Fruit fly (Drosophila melanogaster) whole organism, embryonic: ENCODE results near the gene CG34026.

Experiments used
- Blimp-1 ChIP-seq: fragments of 200-800 bp; sonication (Bioruptor generic); optimal IDR thresholded peaks from 3 replicates; lab custom pipeline; 2018; ENCODE audit warnings: missing biosample characterization, missing genetic modification characterization, mild to moderate bottlenecking, moderate library complexity, missing genetic modification reagents
- CG10979 ChIP-seq: fragments of 200-800 bp; sonication (Bioruptor generic); optimal IDR thresholded peaks from 2 replicates; lab custom pipeline; 2018; ENCODE audit warnings: missing biosample characterization, mild to moderate bottlenecking, missing genetic modification characterization, moderate library complexity
- CG13287 ChIP-seq: fragments of 200-800 bp; sonication (Bioruptor generic); IDR thresholded peaks from 2 replicates; pipeline ENCODE4 v1.3.6; 2022; ENCODE audit warnings: missing biosample characterization, missing genetic modification characterization; ENCODE audit not compliant: partially characterized antibody
- CG13775 ChIP-seq: fragments of 200-800 bp; sonication (Bioruptor generic); optimal IDR thresholded peaks from 3 replicates; lab custom pipeline; 2017; ENCODE audit warnings: missing biosample characterization, mild to moderate bottlenecking, missing genetic modification characterization
- CG14667 ChIP-seq: fragments of 200-800 bp; sonication (Bioruptor generic); IDR thresholded peaks from 2 replicates; pipeline ENCODE4 v1.3.6; 2022; ENCODE audit warnings: missing biosample characterization, missing genetic modification characterization
- CG1529 ChIP-seq: fragments of 200-800 bp; sonication (Bioruptor generic); optimal IDR thresholded peaks from 3 replicates; lab custom pipeline; 2018; ENCODE audit warnings: missing biosample characterization, missing genetic modification characterization
- CG15479 ChIP-seq: fragments of 200-800 bp; sonication (Bioruptor generic); optimal IDR thresholded peaks from 3 replicates; lab custom pipeline; 2019; ENCODE audit warnings: missing biosample characterization, mild to moderate bottlenecking, missing genetic modification characterization, moderate library complexity
- CG1603 ChIP-seq: fragments of 200-800 bp; sonication (Bioruptor generic); optimal IDR thresholded peaks from 2 replicates; lab custom pipeline; 2019; ENCODE audit warnings: missing biosample characterization, mild to moderate bottlenecking, missing genetic modification characterization, moderate library complexity
- CG16863 ChIP-seq: fragments of 200-800 bp; sonication (Bioruptor generic); optimal IDR thresholded peaks from 3 replicates; lab custom pipeline; 2016; ENCODE audit warnings: missing biosample characterization, missing genetic modification characterization
- CG1792 ChIP-seq: fragments of 200-800 bp; sonication (Bioruptor generic); optimal IDR thresholded peaks from 2 replicates; lab custom pipeline; 2016; ENCODE audit warnings: missing biosample characterization, missing genetic modification characterization
- CG18599 ChIP-seq: fragments of 200-800 bp; sonication (Bioruptor generic); optimal IDR thresholded peaks from 3 replicates; lab custom pipeline; 2017; ENCODE audit warnings: missing biosample characterization, missing genetic modification characterization, mild to moderate bottlenecking, moderate library complexity, missing genetic modification reagents
- CG2120 ChIP-seq: fragments of 200-800 bp; sonication (Bioruptor generic); optimal IDR thresholded peaks from 3 replicates; lab custom pipeline; 2016; ENCODE audit warnings: missing biosample characterization, missing genetic modification characterization
- CG2202 ChIP-seq: fragments of 200-800 bp; sonication (Bioruptor generic); optimal IDR thresholded peaks from 2 replicates; lab custom pipeline; 2018; ENCODE audit warnings: missing biosample characterization, mild to moderate bottlenecking, missing genetic modification characterization
- CG2712 ChIP-seq: fragments of 200-800 bp; optimal IDR thresholded peaks from 3 replicates; lab custom pipeline; 2019; ENCODE audit warnings: missing biosample characterization, mild to moderate bottlenecking, missing genetic modification characterization, moderate library complexity
- CG30431 ChIP-seq: fragments of 200-800 bp; sonication (Bioruptor generic); optimal IDR thresholded peaks from 2 replicates; lab custom pipeline; 2017; ENCODE audit warnings: missing biosample characterization, missing genetic modification characterization
- CG31365 ChIP-seq: fragments of 200-800 bp; sonication (Bioruptor generic); optimal IDR thresholded peaks from 2 replicates; lab custom pipeline; 2018; ENCODE audit warnings: missing biosample characterization, mild to moderate bottlenecking, missing genetic modification characterization
- CG31441 ChIP-seq: fragments of 200-800 bp; sonication (Bioruptor generic); IDR thresholded peaks from 2 replicates; pipeline ENCODE4 v1.3.6; 2022; ENCODE audit warnings: missing biosample characterization, missing genetic modification characterization
- CG43689 ChIP-seq: fragments of 200-800 bp; sonication (Bioruptor generic); IDR thresholded peaks from 2 replicates; pipeline ENCODE4 v1.3.6; 2022; ENCODE audit warnings: missing biosample characterization, missing genetic modification characterization
- CG4820 ChIP-seq: fragments of 200-800 bp; sonication (Bioruptor generic); optimal IDR thresholded peaks from 3 replicates; lab custom pipeline; 2016; ENCODE audit warnings: missing biosample characterization, missing genetic modification characterization
- CG7839 ChIP-seq: fragments of 200-800 bp; sonication (Bioruptor generic); optimal IDR thresholded peaks from 3 replicates; lab custom pipeline; 2018; ENCODE audit warnings: missing biosample characterization, mild to moderate bottlenecking, missing genetic modification characterization, moderate library complexity
- D19A ChIP-seq: fragments of 200-800 bp; optimal IDR thresholded peaks from 3 replicates; lab custom pipeline; 2019; ENCODE audit warnings: missing biosample characterization, mild to moderate bottlenecking, missing genetic modification characterization, moderate library complexity
- Ets65A ChIP-seq: fragments of 200-800 bp; sonication (Bioruptor generic); peaks from one replicate; lab custom pipeline; 2016; ENCODE audit warnings: missing biosample characterization, missing genetic modification characterization
- Lim3 ChIP-seq: fragments of 200-800 bp; sonication (Bioruptor generic); IDR thresholded peaks from 2 replicates; pipeline ENCODE4 v1.3.6; 2022; ENCODE audit warnings: missing biosample characterization, missing genetic modification characterization
- MESR4 ChIP-seq: fragments of 200-800 bp; sonication (Bioruptor generic); optimal IDR thresholded peaks from 2 replicates; lab custom pipeline; 2018; ENCODE audit warnings: missing biosample characterization, mild to moderate bottlenecking, missing genetic modification characterization, moderate library complexity
- Myb ChIP-seq: fragments of 200-800 bp; sonication (Bioruptor generic); optimal IDR thresholded peaks from 2 replicates; lab custom pipeline; 2016; ENCODE audit warnings: missing biosample characterization, missing genetic modification characterization
- Optix ChIP-seq: fragments of 200-800 bp; sonication (Bioruptor generic); IDR thresholded peaks from 3 replicates; pipeline ENCODE4 v1.3.6; 2022; ENCODE audit warnings: missing biosample characterization, missing genetic modification characterization
- Xrp1 ChIP-seq: fragments of 200-800 bp; sonication (Bioruptor generic); IDR thresholded peaks from 2 replicates; pipeline ENCODE4 v1.3.6; 2022; ENCODE audit warnings: missing biosample characterization, missing genetic modification characterization
- amos ChIP-seq: fragments of 200-800 bp; sonication (Bioruptor generic); IDR thresholded peaks from 2 replicates; pipeline ENCODE4 v1.3.6; 2022; ENCODE audit warnings: missing biosample characterization, missing genetic modification characterization; ENCODE audit not compliant: partially characterized antibody
- ase ChIP-seq: fragments of 200-800 bp; sonication (Bioruptor generic); IDR thresholded peaks from 3 replicates; pipeline ENCODE4 v1.3.6; 2022; ENCODE audit warnings: missing biosample characterization, missing genetic modification characterization
- ash1 ChIP-seq: fragments of 200-800 bp; sonication (Bioruptor generic); optimal IDR thresholded peaks from 2 replicates; lab custom pipeline; 2018; ENCODE audit warnings: missing biosample characterization, mild to moderate bottlenecking, missing genetic modification characterization
- bsh ChIP-seq, 2 experiments: fragments of 200-800 bp; sonication (Bioruptor generic); optimal IDR thresholded peaks; 2 replicates each; lab custom pipeline; 2017 to 2018; ENCODE audit warnings: mild to moderate bottlenecking in 2 of 2, missing biosample characterization in 2 of 2, missing genetic modification characterization in 2 of 2, moderate library complexity in 1 of 2
- chinmo ChIP-seq: fragments of 200-800 bp; sonication (Bioruptor generic); IDR thresholded peaks from 4 replicates; pipeline ENCODE4 v1.3.6; 2022; ENCODE audit warnings: missing biosample characterization, missing genetic modification characterization; ENCODE audit not compliant: partially characterized antibody
- ci ChIP-seq: fragments of 200-800 bp; sonication (Bioruptor generic); IDR thresholded peaks from 3 replicates; pipeline ENCODE4 v1.3.6; 2022; ENCODE audit warnings: missing biosample characterization, missing genetic modification characterization
- dmrt99B ChIP-seq: fragments of 200-800 bp; sonication (Bioruptor generic); optimal IDR thresholded peaks from 2 replicates; lab custom pipeline; 2018; ENCODE audit warnings: missing biosample characterization, mild to moderate bottlenecking, missing genetic modification characterization, moderate library complexity
- eve ChIP-seq, 2 experiments: fragments of >200 bp; optimal IDR thresholded peaks; 2 replicates each; lab custom pipeline; 2017; ENCODE audit warnings: missing biosample characterization in 2 of 2, missing genetic modification characterization in 2 of 2
- ewg ChIP-seq: fragments of 200-800 bp; sonication (Bioruptor generic); optimal IDR thresholded peaks from 3 replicates; lab custom pipeline; 2017; ENCODE audit warnings: mild to moderate bottlenecking, missing biosample characterization, missing genetic modification reagents, missing genetic modification characterization
- fd96Cb ChIP-seq: fragments of 200-800 bp; sonication (Bioruptor generic); optimal IDR thresholded peaks from 2 replicates; lab custom pipeline; 2018; ENCODE audit warnings: missing biosample characterization, mild to moderate bottlenecking, missing genetic modification characterization, moderate library complexity
- gem ChIP-seq: fragments of 200-800 bp; sonication (Bioruptor generic); optimal IDR thresholded peaks from 2 replicates; lab custom pipeline; 2019; ENCODE audit warnings: missing biosample characterization, mild to moderate bottlenecking, missing genetic modification characterization, moderate library complexity
- gsb-n ChIP-seq: fragments of 200-800 bp; sonication (Bioruptor generic); optimal IDR thresholded peaks from 3 replicates; lab custom pipeline; 2018; ENCODE audit warnings: missing biosample characterization, mild to moderate bottlenecking, missing genetic modification characterization
- hbn ChIP-seq: fragments of 200-800 bp; sonication (Bioruptor generic); IDR thresholded peaks from 2 replicates; pipeline ENCODE4 v1.3.6; 2022; ENCODE audit warnings: missing biosample characterization, missing genetic modification characterization; ENCODE audit not compliant: partially characterized antibody
- nom ChIP-seq: fragments of 200-800 bp; sonication (Bioruptor generic); optimal IDR thresholded peaks from 2 replicates; lab custom pipeline; 2017; ENCODE audit warnings: missing biosample characterization, missing genetic modification characterization, mild to moderate bottlenecking, moderate library complexity, missing genetic modification reagents
- phol ChIP-seq: fragments of 200-800 bp; sonication (Bioruptor generic); optimal IDR thresholded peaks from 3 replicates; lab custom pipeline; 2018; ENCODE audit warnings: missing biosample characterization, mild to moderate bottlenecking, missing genetic modification characterization, moderate library complexity
- sd ChIP-seq: fragments of 200-800 bp; sonication (Bioruptor generic); optimal IDR thresholded peaks from 3 replicates; lab custom pipeline; 2018; ENCODE audit warnings: missing biosample characterization, mild to moderate bottlenecking, missing genetic modification characterization, moderate library complexity
- sens ChIP-seq: fragments of 200-800 bp; sonication (Bioruptor generic); peaks from one replicate; lab custom pipeline; 2016; ENCODE audit warnings: missing biosample characterization, missing genetic modification characterization
- sim ChIP-seq: fragments of 200-800 bp; sonication (Bioruptor generic); IDR thresholded peaks from 2 replicates; pipeline ENCODE4 v1.3.6; 2022; ENCODE audit warnings: missing biosample characterization, missing genetic modification characterization
- sqz ChIP-seq: fragments of 200-800 bp; sonication (Bioruptor generic); optimal IDR thresholded peaks from 3 replicates; lab custom pipeline; 2018; ENCODE audit warnings: missing biosample characterization, mild to moderate bottlenecking, missing genetic modification characterization
- tna ChIP-seq: fragments of 200-800 bp; sonication (Bioruptor generic); IDR thresholded peaks from 2 replicates; pipeline ENCODE4 v1.3.6; 2022; ENCODE audit warnings: missing biosample characterization, missing genetic modification characterization; ENCODE audit not compliant: partially characterized antibody
- tup ChIP-seq: fragments of 200-800 bp; sonication (Bioruptor generic); optimal IDR thresholded peaks from 2 replicates; lab custom pipeline; 2016; ENCODE audit warnings: missing biosample characterization, mild to moderate bottlenecking, missing genetic modification characterization, moderate library complexity
- unpg ChIP-seq: fragments of 200-800 bp; sonication (Bioruptor generic); optimal IDR thresholded peaks from 3 replicates; lab custom pipeline; 2018; ENCODE audit warnings: missing biosample characterization, mild to moderate bottlenecking, missing genetic modification characterization, moderate library complexity
- vvl ChIP-seq: fragments of 200-800 bp; sonication (Bioruptor generic); IDR thresholded peaks from 2 replicates; pipeline ENCODE4 v1.3.6; 2022; ENCODE audit warnings: missing biosample characterization, missing genetic modification characterization

Gene CG34026

DNA sequence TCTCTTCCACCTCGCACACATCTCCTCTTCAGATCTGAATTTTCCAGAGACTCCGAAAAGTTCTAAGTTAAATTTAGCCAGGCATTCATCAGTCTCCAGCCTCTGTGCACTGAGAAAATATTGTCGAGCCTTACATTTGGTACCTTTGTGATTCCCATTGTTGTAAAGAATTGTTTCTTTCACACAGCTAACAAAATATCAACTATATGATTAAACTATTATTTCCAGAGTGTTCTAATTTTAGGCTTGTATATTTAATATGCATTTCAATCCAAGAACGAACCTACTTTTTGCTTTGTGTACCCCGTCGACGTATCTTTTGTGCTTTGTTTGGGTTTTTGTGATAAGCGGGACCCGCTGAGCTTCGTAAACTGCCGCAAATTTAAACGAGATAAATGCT is 39.5 kb upstream of the CG34026 start (continued):
- TF ChIP-seq CG13287 (GFP tag; lab: Robert Waterston, UW) (no peak), CG2202 (tag; lab: Kevin White, UChicago) (no peak), CG7839 (tag; lab: Kevin White, UChicago) (peak; percentile 23), eve (GFP tag; optimal IDR thresholded peaks at IDR 0.05; lab: Kevin White, UChicago) (peak in 1 of 2 experiments; percentile 36), CG2712 (peak; percentile 27), phol (tag; lab: Kevin White, UChicago) (peak; percentile 34), CG18599 (GFP tag; lab: Kevin White, UChicago) (peak; percentile 23), gem (tag; lab: Kevin White, UChicago) (peak; percentile 45), MESR4 (no peak), CG1603 (tag; lab: Kevin White, UChicago) (peak; percentile 44), Xrp1 (peak; percentile 28; the same call in 1 of the 2 replicates), CG43689 (GFP tag; lab: Robert Waterston, UW) (no peak), Blimp-1 (peak; percentile 41), CG13775 (GFP tag; lab: Kevin White, UChicago) (no peak), bsh (GFP tag; optimal IDR thresholded peaks at IDR 0.05; lab: Kevin White, UChicago) (peak in 1 of 2 experiments; percentile 51), fd96Cb (tag; lab: Kevin White, UChicago) (peak; percentile 17), CG31441 (GFP tag; lab: Robert Waterston, UW) (peak; percentile 31; the same call in 1 of the 2 replicates), CG16863 (GFP tag; lab: Kevin White, UChicago) (no peak), CG10979 (tag; lab: Kevin White, UChicago) (peak; percentile 41), sim (GFP tag; lab: Robert Waterston, UW) (no peak), tup (GFP tag; lab: Kevin White, UChicago) (no peak), Myb (GFP tag; lab: Kevin White, UChicago) (no peak), dmrt99B (peak; percentile 13), CG2120 (GFP tag; lab: Kevin White, UChicago) (peak; percentile 1), Lim3 (GFP tag; lab: Robert Waterston, UW) (no peak), ci (GFP tag; lab: Robert Waterston, UW) (no peak), vvl (GFP tag; lab: Robert Waterston, UW) (0 out of 2 replicates have a peak, but pooled peaks have one; percentile 25), amos (GFP tag; lab: Robert Waterston, UW) (no peak), Ets65A (peak; percentile 19), gsb-n (no peak), hbn (no peak), CG1529 (GFP tag; lab: Kevin White, UChicago) (no peak), unpg (GFP tag; lab: Kevin White, UChicago) (peak; percentile 16), ase (no peak), D19A (tag; lab: Kevin White, UChicago) (peak; percentile 5), CG4820 (GFP tag; lab: Kevin White, UChicago) (peak; percentile 19)

DNA sequence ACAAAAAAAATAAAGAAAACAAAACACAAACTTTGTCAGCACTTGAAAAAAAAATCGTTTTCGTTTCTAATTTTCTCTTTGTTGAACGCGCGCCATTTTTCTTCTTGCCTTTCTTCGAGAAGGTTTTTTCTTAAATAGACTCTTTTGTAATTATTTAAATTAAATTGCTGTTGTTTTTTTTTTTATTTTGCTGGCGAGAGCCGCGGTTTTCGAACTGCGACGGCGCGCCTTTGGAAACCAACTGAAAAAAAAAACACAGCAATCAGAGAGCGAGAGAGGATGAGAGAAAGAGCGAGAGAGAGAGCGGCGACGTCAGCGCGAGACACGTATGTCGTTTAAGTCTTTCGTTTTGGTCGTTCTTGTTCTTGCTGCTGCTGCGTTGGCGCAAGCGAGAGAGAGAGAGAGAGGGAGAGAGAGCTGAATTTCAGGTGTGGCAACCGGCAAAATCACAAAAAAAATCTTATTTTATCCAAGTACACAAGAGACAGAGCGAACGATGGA is 37.6 kb upstream of the CG34026 start:
- TF ChIP-seq CG30431 (no peak), ci (GFP tag; lab: Robert Waterston, UW) (peak; percentile 37; the same call in 1 of the 3 replicates), nom (GFP tag; lab: Kevin White, UChicago) (peak; percentile 82), chinmo (0 out of 4 replicates have a peak, but pooled peaks have one; percentile 64), CG14667 (GFP tag; lab: Robert Waterston, UW) (no peak), sqz (GFP tag; lab: Kevin White, UChicago) (peak; percentile 94), sens (GFP tag; lab: Kevin White, UChicago) (peak; percentile 57), CG31365 (tag; lab: Kevin White, UChicago) (no peak), CG15479 (peak; percentile 65), ash1 (GFP tag; lab: Kevin White, UChicago) (no peak), Optix (GFP tag; lab: Robert Waterston, UW) (no peak), sd (tag; lab: Kevin White, UChicago) (no peak), CG1792 (no peak), ewg (GFP tag; lab: Kevin White, UChicago) (peak; percentile 29), tna (GFP tag; lab: Robert Waterston, UW) (no peak), CG10979 (tag; lab: Kevin White, UChicago) (no peak)
